Fruit fly (Drosophila melanogaster) whole organism, embryonic: ENCODE results near the gene WASp.

Experiments used
- Atf-2 ChIP-seq: fragments of 200-800 bp; sonication (Bioruptor generic); optimal IDR thresholded peaks from 2 replicates; lab custom pipeline; 2016; ENCODE audit warnings: missing biosample characterization, missing genetic modification characterization
- B-H1 ChIP-seq: fragments of 200-800 bp; sonication (Bioruptor generic); IDR thresholded peaks from 3 replicates; pipeline ENCODE4 v1.3.6; 2022; ENCODE audit warnings: missing biosample characterization, missing genetic modification characterization
- BEAF-32 ChIP-seq: fragments of 200-800 bp; sonication (Bioruptor generic); optimal IDR thresholded peaks from 3 replicates; lab custom pipeline; 2017; ENCODE audit warnings: missing biosample characterization, missing genetic modification characterization, mild to moderate bottlenecking, moderate library complexity, missing genetic modification reagents
- CG11093 ChIP-seq: fragments of 200-800 bp; sonication (Bioruptor generic); IDR thresholded peaks from 3 replicates; pipeline ENCODE4 v1.3.6; 2022; ENCODE audit warnings: missing biosample characterization, missing genetic modification characterization
- CG12155 ChIP-seq: fragments of 200-800 bp; sonication (Bioruptor generic); optimal IDR thresholded peaks from 3 replicates; lab custom pipeline; 2016; ENCODE audit warnings: missing biosample characterization, missing genetic modification characterization
- CG13424 ChIP-seq: fragments of 200-800 bp; sonication (Bioruptor generic); optimal IDR thresholded peaks from 2 replicates; lab custom pipeline; 2019; ENCODE audit warnings: missing biosample characterization, mild to moderate bottlenecking, missing genetic modification characterization, moderate library complexity
- CG15601 ChIP-seq: fragments of 200-800 bp; sonication (Bioruptor generic); optimal IDR thresholded peaks from 3 replicates; lab custom pipeline; 2019; ENCODE audit warnings: missing biosample characterization, mild to moderate bottlenecking, missing genetic modification characterization, moderate library complexity
- CG1647 ChIP-seq: fragments of 200-800 bp; sonication (Bioruptor generic); optimal IDR thresholded peaks from 3 replicates; lab custom pipeline; 2016; ENCODE audit warnings: missing biosample characterization, missing genetic modification characterization
- CG16813 ChIP-seq: fragments of 200-800 bp; sonication (Bioruptor generic); IDR thresholded peaks from 3 replicates; pipeline ENCODE4 v1.3.6; 2022; ENCODE audit warnings: missing biosample characterization, missing genetic modification characterization; ENCODE audit not compliant: partially characterized antibody
- CG17912 ChIP-seq: fragments of 200-800 bp; sonication (Bioruptor generic); optimal IDR thresholded peaks from 2 replicates; lab custom pipeline; 2018; ENCODE audit warnings: missing biosample characterization, mild to moderate bottlenecking, missing genetic modification characterization
- CG18619 ChIP-seq: fragments of 200-800 bp; sonication (Bioruptor generic); optimal IDR thresholded peaks from 3 replicates; lab custom pipeline; 2017; ENCODE audit warnings: missing biosample characterization, mild to moderate bottlenecking, missing genetic modification characterization
- CG2116 ChIP-seq: fragments of 200-800 bp; sonication (Bioruptor generic); optimal IDR thresholded peaks from 3 replicates; lab custom pipeline; 2018; ENCODE audit warnings: missing biosample characterization, mild to moderate bottlenecking, missing genetic modification characterization
- CG8765 ChIP-seq: fragments of 200-800 bp; sonication (Bioruptor generic); IDR thresholded peaks from 2 replicates; pipeline ENCODE4 v1.3.6; 2022; ENCODE audit warnings: missing biosample characterization, missing genetic modification characterization
- CG8924 ChIP-seq: fragments of 200-800 bp; optimal IDR thresholded peaks from 3 replicates; lab custom pipeline; 2019; ENCODE audit warnings: missing biosample characterization, mild to moderate bottlenecking, missing genetic modification characterization, moderate library complexity
- CG9609 ChIP-seq: fragments of 200-800 bp; sonication (Bioruptor generic); optimal IDR thresholded peaks from 3 replicates; lab custom pipeline; 2016; ENCODE audit warnings: missing biosample characterization, missing genetic modification characterization
- CrebB ChIP-seq: fragments of 200-800 bp; sonication (Bioruptor generic); optimal IDR thresholded peaks from 3 replicates; lab custom pipeline; 2018; ENCODE audit warnings: missing biosample characterization, mild to moderate bottlenecking, missing genetic modification characterization
- Dll ChIP-seq: fragments of 200-800 bp; sonication (Bioruptor generic); IDR thresholded peaks from 4 replicates; pipeline ENCODE4 v1.3.6; 2022; ENCODE audit warnings: missing biosample characterization, missing genetic modification characterization; ENCODE audit not compliant: partially characterized antibody
- Fer1 ChIP-seq: fragments of 200-800 bp; sonication (Bioruptor generic); optimal IDR thresholded peaks from 2 replicates; lab custom pipeline; 2017; ENCODE audit warnings: missing biosample characterization, mild to moderate bottlenecking, missing genetic modification characterization
- GATAe ChIP-seq: fragments of 200-800 bp; sonication (Bioruptor generic); conservative IDR thresholded peaks from 2 replicates; pipeline ENCODE4 v1.3.6; 2022; ENCODE audit warnings: missing biosample characterization, missing genetic modification characterization
- Gug ChIP-seq: fragments of 200-800 bp; sonication (Bioruptor generic); IDR thresholded peaks from 4 replicates; pipeline ENCODE4 v1.3.6; 2022; ENCODE audit warnings: missing biosample characterization, missing genetic modification characterization
- H15 ChIP-seq: fragments of 200-800 bp; sonication (Bioruptor generic); IDR thresholded peaks from 3 replicates; pipeline ENCODE4 v1.3.6; 2022; ENCODE audit warnings: missing biosample characterization, missing genetic modification characterization
- HLHmδ ChIP-seq: fragments of 200-800 bp; sonication (Bioruptor generic); optimal IDR thresholded peaks from 2 replicates; lab custom pipeline; 2018; ENCODE audit warnings: missing biosample characterization, mild to moderate bottlenecking, missing genetic modification characterization, moderate library complexity
- MESR4 ChIP-seq: fragments of 200-800 bp; sonication (Bioruptor generic); optimal IDR thresholded peaks from 2 replicates; lab custom pipeline; 2018; ENCODE audit warnings: missing biosample characterization, mild to moderate bottlenecking, missing genetic modification characterization, moderate library complexity
- Med ChIP-seq: fragments of 200-800 bp; sonication (Bioruptor generic); peaks from one replicate; lab custom pipeline; 2016; ENCODE audit warnings: missing biosample characterization, missing genetic modification characterization, mild to moderate bottlenecking, inconsistent platforms, moderate library complexity
- Myb ChIP-seq: fragments of 200-800 bp; sonication (Bioruptor generic); optimal IDR thresholded peaks from 2 replicates; lab custom pipeline; 2016; ENCODE audit warnings: missing biosample characterization, missing genetic modification characterization
- NC2β ChIP-seq: fragments of 200-800 bp; sonication (Bioruptor generic); optimal IDR thresholded peaks from 2 replicates; lab custom pipeline; 2016; ENCODE audit warnings: missing biosample characterization, missing genetic modification characterization
- Scr ChIP-seq: fragments of 200-800 bp; sonication (Bioruptor generic); IDR thresholded peaks from 2 replicates; pipeline ENCODE4 v1.3.6; 2022; ENCODE audit warnings: missing biosample characterization, missing genetic modification characterization; ENCODE audit not compliant: partially characterized antibody
- Spps ChIP-seq: fragments of 200-800 bp; sonication (Bioruptor generic); optimal IDR thresholded peaks from 2 replicates; lab custom pipeline; 2018; ENCODE audit warnings: missing biosample characterization, mild to moderate bottlenecking, missing genetic modification characterization
- Sry-δ ChIP-seq: fragments of 200-800 bp; sonication (Bioruptor generic); optimal IDR thresholded peaks from 2 replicates; lab custom pipeline; 2016; ENCODE audit warnings: missing biosample characterization, missing genetic modification characterization
- Xrp1 ChIP-seq: fragments of 200-800 bp; sonication (Bioruptor generic); IDR thresholded peaks from 2 replicates; pipeline ENCODE4 v1.3.6; 2022; ENCODE audit warnings: missing biosample characterization, missing genetic modification characterization
- ase ChIP-seq: fragments of 200-800 bp; sonication (Bioruptor generic); IDR thresholded peaks from 3 replicates; pipeline ENCODE4 v1.3.6; 2022; ENCODE audit warnings: missing biosample characterization, missing genetic modification characterization
- chif ChIP-seq, 2 experiments: fragments of 200-800 bp; sonication (Bioruptor generic); optimal IDR thresholded peaks; 3 replicates each; lab custom pipeline; 2016; ENCODE audit warnings: missing biosample characterization in 2 of 2, missing genetic modification characterization in 2 of 2
- chm ChIP-seq: fragments of 200-800 bp; sonication (Bioruptor generic); IDR thresholded peaks from 2 replicates; pipeline ENCODE4 v1.3.6; 2022; ENCODE audit warnings: missing biosample characterization, missing genetic modification characterization
- crol ChIP-seq: fragments of 200-800 bp; sonication (Bioruptor generic); IDR thresholded peaks from 2 replicates; pipeline ENCODE4 v1.3.6; 2022; ENCODE audit warnings: missing biosample characterization, missing genetic modification characterization
- dm ChIP-seq: fragments of 200-800 bp; sonication (Bioruptor generic); optimal IDR thresholded peaks from 3 replicates; lab custom pipeline; 2016; ENCODE audit warnings: missing biosample characterization, missing genetic modification characterization
- fd64A ChIP-seq: fragments of 200-800 bp; sonication (Bioruptor generic); optimal IDR thresholded peaks from 3 replicates; lab custom pipeline; 2018; ENCODE audit warnings: missing biosample characterization, mild to moderate bottlenecking, missing genetic modification characterization
- gcm ChIP-seq: fragments of 200-800 bp; sonication (Bioruptor generic); optimal IDR thresholded peaks from 2 replicates; lab custom pipeline; 2019; ENCODE audit warnings: missing biosample characterization, mild to moderate bottlenecking, missing genetic modification characterization, moderate library complexity
- gcm2 ChIP-seq: fragments of 200-800 bp; sonication (Bioruptor generic); optimal IDR thresholded peaks from 2 replicates; lab custom pipeline; 2016; ENCODE audit warnings: missing biosample characterization, missing genetic modification characterization
- ind ChIP-seq: fragments of 200-800 bp; sonication (Bioruptor generic); optimal IDR thresholded peaks from 3 replicates; lab custom pipeline; 2016; ENCODE audit warnings: missing biosample characterization, missing genetic modification characterization
- jing ChIP-seq: fragments of 200-800 bp; sonication (Bioruptor generic); optimal IDR thresholded peaks from 2 replicates; lab custom pipeline; 2018; ENCODE audit warnings: missing biosample characterization, mild to moderate bottlenecking, missing genetic modification characterization
- klu ChIP-seq: fragments of 200-800 bp; sonication (Bioruptor generic); IDR thresholded peaks from 2 replicates; pipeline ENCODE4 v1.3.6; 2022; ENCODE audit warnings: missing biosample characterization, missing genetic modification characterization
- knrl ChIP-seq: fragments of 200-800 bp; sonication (Bioruptor generic); IDR thresholded peaks from 3 replicates; pipeline ENCODE4 v1.3.6; 2022; ENCODE audit warnings: missing biosample characterization, missing genetic modification characterization; ENCODE audit not compliant: partially characterized antibody
- lilli ChIP-seq: fragments of 200-800 bp; sonication (Bioruptor generic); optimal IDR thresholded peaks from 3 replicates; lab custom pipeline; 2016; ENCODE audit warnings: missing biosample characterization, missing genetic modification characterization
- pita ChIP-seq: fragments of 200-800 bp; sonication (Bioruptor generic); optimal IDR thresholded peaks from 2 replicates; lab custom pipeline; 2017; ENCODE audit warnings: missing biosample characterization, mild to moderate bottlenecking, missing genetic modification characterization
- ranshi ChIP-seq: fragments of 200-800 bp; sonication (Bioruptor generic); IDR thresholded peaks from 2 replicates; pipeline ENCODE4 v1.3.6; 2022; ENCODE audit warnings: missing biosample characterization, missing genetic modification characterization
- sd ChIP-seq: fragments of 200-800 bp; sonication (Bioruptor generic); optimal IDR thresholded peaks from 3 replicates; lab custom pipeline; 2018; ENCODE audit warnings: missing biosample characterization, mild to moderate bottlenecking, missing genetic modification characterization, moderate library complexity
- sr ChIP-seq: fragments of 200-800 bp; sonication (Bioruptor generic); IDR thresholded peaks from 3 replicates; pipeline ENCODE4 v1.3.6; 2022; ENCODE audit warnings: missing biosample characterization, missing genetic modification characterization
- trem ChIP-seq: fragments of 200-800 bp; optimal IDR thresholded peaks from 3 replicates; lab custom pipeline; 2019; ENCODE audit warnings: missing biosample characterization, mild to moderate bottlenecking, missing genetic modification characterization, moderate library complexity
- z ChIP-seq: fragments of 200-800 bp; sonication (Bioruptor generic); IDR thresholded peaks from 3 replicates; pipeline ENCODE4 v1.3.6; 2022; ENCODE audit warnings: missing biosample characterization, missing genetic modification characterization

WASp gene

DNA sequence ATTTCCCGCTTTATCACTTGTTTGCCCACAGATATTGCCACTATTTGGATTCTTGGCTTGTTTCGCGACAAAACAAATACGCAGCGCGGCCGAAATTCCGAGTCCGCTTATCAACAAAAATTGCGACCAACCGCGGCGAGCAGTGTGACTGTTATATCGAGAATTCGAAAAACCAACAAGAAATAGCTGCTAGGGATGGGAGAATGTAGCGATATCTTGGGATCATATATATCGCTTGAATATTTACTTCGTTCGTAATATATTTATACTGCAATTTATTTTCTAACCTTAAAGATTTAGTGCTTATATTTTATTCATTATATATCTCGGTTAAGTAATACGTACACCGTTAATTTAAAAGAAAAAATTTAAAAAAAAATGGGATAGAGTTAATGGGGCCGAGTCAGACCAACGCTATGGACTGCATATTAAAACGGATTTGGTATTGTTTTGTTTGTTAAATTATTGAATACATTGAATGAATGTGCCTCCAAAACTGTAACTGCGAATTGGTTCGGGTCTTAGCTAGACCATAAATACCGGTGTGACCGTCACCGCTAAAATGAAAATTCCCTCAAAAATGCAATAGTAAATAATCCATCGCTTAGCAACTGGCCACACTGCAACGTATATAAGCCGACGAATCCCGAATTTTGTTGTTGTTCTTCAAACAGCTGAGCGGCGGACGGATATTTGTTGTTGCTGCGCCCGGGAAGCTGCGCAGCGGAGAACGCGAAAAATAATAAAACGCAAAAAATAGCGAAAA lies 13.0 kb upstream of the WASp start, which contains the start of the genes Apc and spg (continued):
- peak; percentile 63 for TF ChIP-seq NC2β
- TF ChIP-seq CG2116 (GFP tag; lab: Kevin White, UChicago), result peak; percentile 49
- TF ChIP-seq Sry-δ (GFP tag; lab: Kevin White, UChicago), result peak; percentile 84
- peak; percentile 51 for TF ChIP-seq trem
- TF ChIP-seq H15 (GFP tag; lab: Robert Waterston, UW), result no peak
- no peak for TF ChIP-seq Atf-2 (GFP tag; lab: Kevin White, UChicago)
- peak; percentile 70 for TF ChIP-seq chm (GFP tag; lab: Robert Waterston, UW)
- peak; percentile 47 for TF ChIP-seq CG12155
- peak; percentile 75; the same call in 2 of the 3 replicates for TF ChIP-seq sr
- peak; percentile 47 for TF ChIP-seq CG13424 (tag; lab: Kevin White, UChicago)
- peak; percentile 73 for TF ChIP-seq CrebB (tag; lab: Kevin White, UChicago)
- no peak for TF ChIP-seq CG9609 (GFP tag; lab: Kevin White, UChicago)
- peak; percentile 5 for TF ChIP-seq dm
- no peak for TF ChIP-seq z (GFP tag; lab: Robert Waterston, UW)
- TF ChIP-seq HLHmδ (GFP tag; lab: Kevin White, UChicago), result peak; percentile 70
- peak; percentile 87 for TF ChIP-seq Scr (GFP tag; lab: Robert Waterston, UW)
- TF ChIP-seq CG18619 (GFP tag; lab: Kevin White, UChicago), result peak; percentile 41
- TF ChIP-seq B-H1 (GFP tag; lab: Robert Waterston, UW), result no peak; the same call in 2 of the 3 replicates
- peak; percentile 52 for TF ChIP-seq Xrp1
- TF ChIP-seq gcm (GFP tag; lab: Kevin White, UChicago), result peak; percentile 15
- TF ChIP-seq CG15601 (tag; lab: Kevin White, UChicago), result peak; percentile 27
- TF ChIP-seq ind (GFP tag; lab: Kevin White, UChicago), result peak; percentile 26
- TF ChIP-seq gcm2 (GFP tag; lab: Kevin White, UChicago), result peak; percentile 17
- peak; percentile 70 for TF ChIP-seq Fer1
- no peak for TF ChIP-seq ase (GFP tag; lab: Robert Waterston, UW)
- TF ChIP-seq pita (GFP tag; lab: Kevin White, UChicago), result peak; percentile 82
- TF ChIP-seq Spps, result no peak
- peak; percentile 91 for TF ChIP-seq Med (GFP tag; lab: Kevin White, UChicago)
- TF ChIP-seq sd (tag; lab: Kevin White, UChicago), result peak; percentile 93
- TF ChIP-seq ranshi (GFP tag; lab: Robert Waterston, UW), result peak; percentile 50; the same call in 1 of the 2 replicates
- 0 out of 2 replicates have a peak, but pooled peaks have one; percentile 27 for TF ChIP-seq crol (GFP tag; lab: Robert Waterston, UW)
- peak; percentile 80 for TF ChIP-seq knrl
- TF ChIP-seq chif (GFP tag; optimal IDR thresholded peaks at IDR 0.05; lab: Kevin White, UChicago), result peak in 1 of 2 experiments; percentile 7
- no peak for TF ChIP-seq CG8765 (GFP tag; lab: Robert Waterston, UW)
- peak; percentile 93 for TF ChIP-seq Dll (GFP tag; lab: Robert Waterston, UW)
- peak; percentile 67 for TF ChIP-seq MESR4 (GFP tag; lab: Kevin White, UChicago)
- peak; percentile 34 for TF ChIP-seq lilli (GFP tag; lab: Kevin White, UChicago)
- TF ChIP-seq GATAe (GFP tag; lab: Robert Waterston, UW), result no peak; the same call in 1 of the 2 replicates
- TF ChIP-seq jing (GFP tag; lab: Kevin White, UChicago), result no peak
- peak; percentile 92 for TF ChIP-seq BEAF-32
- TF ChIP-seq Gug, result 0 out of 4 replicates have a peak, but pooled peaks have one; percentile 10
- no peak for TF ChIP-seq CG1647 (GFP tag; lab: Kevin White, UChicago)
- TF ChIP-seq klu, result no peak
- TF ChIP-seq fd64A (GFP tag; lab: Kevin White, UChicago), result no peak
- peak; percentile 4 for TF ChIP-seq Myb
- peak; percentile 63 for TF ChIP-seq CG17912 (GFP tag; lab: Kevin White, UChicago)
- TF ChIP-seq CG16813, result peak; percentile 83
- TF ChIP-seq CG11093 (GFP tag; lab: Robert Waterston, UW), result no peak
- TF ChIP-seq CG8924, result peak; percentile 11
